Worm (Caenorhabditis elegans) whole organism, L1 larva: ENCODE measurements around the gene clec-214.

Experiments used
- Y116A8C.19 ChIP-seq: sonication (generic microtip); optimal IDR thresholded peaks from 2 replicates; lab custom pipeline; 2016; ENCODE audit warnings: missing compliant biosample characterization, missing genetic modification characterization, borderline replicate concordance
- aha-1 ChIP-seq: fragments of 150-350 bp; optimal IDR thresholded peaks from 2 replicates; lab custom pipeline; 2014; ENCODE audit warnings: missing biosample characterization, missing genetic modification characterization
- blmp-1 ChIP-seq: fragments of 150-350 bp; optimal IDR thresholded peaks from 2 replicates; lab custom pipeline; 2014; ENCODE audit warnings: missing biosample characterization, missing genetic modification characterization
- ceh-63 ChIP-seq: fragments of 200-800 bp; sonication (Bioruptor generic); optimal IDR thresholded peaks from 2 replicates; lab custom pipeline; 2018; ENCODE audit warnings: mild to moderate bottlenecking, missing genetic modification characterization, missing compliant biosample characterization
- ceh-8 ChIP-seq: fragments of 200-800 bp; sonication (Bioruptor generic); optimal IDR thresholded peaks from 2 replicates; lab custom pipeline; 2018; ENCODE audit warnings: mild to moderate bottlenecking, missing genetic modification characterization, moderate library complexity, missing compliant biosample characterization
- ceh-88 ChIP-seq: fragments of 200-800 bp; sonication (Bioruptor generic); IDR thresholded peaks from 2 replicates; pipeline ENCODE4 v1.3.6; 2022; ENCODE audit warnings: missing genetic modification characterization, missing compliant biosample characterization
- ces-1 ChIP-seq: fragments of 150-350 bp; optimal IDR thresholded peaks from 2 replicates; lab custom pipeline; 2014; ENCODE audit warnings: missing biosample characterization, missing genetic modification reagents, missing genetic modification characterization
- dpl-1 ChIP-seq, 3 experiments: fragments of 150-350 bp in 2 of 3; sonication (generic microtip) in 1 of 3; optimal IDR thresholded peaks; 2 replicates each; lab custom pipeline; 2014 to 2017; ENCODE audit warnings: missing biosample characterization in 3 of 3, missing genetic modification characterization in 3 of 3, missing genetic modification reagents in 3 of 3
- dsc-1 ChIP-seq: sonication (generic microtip); optimal IDR thresholded peaks from 2 replicates; lab custom pipeline; 2016; ENCODE audit warnings: mild to moderate bottlenecking, missing genetic modification characterization, missing compliant biosample characterization
- efl-1 ChIP-seq, 4 experiments: fragments of 150-350 bp; optimal IDR thresholded peaks in 3 of 4; peaks in 1 of 4; 1 replicate in 1 of 4; 2 replicates in 3 of 4; lab custom pipeline; 2014; ENCODE audit warnings: missing biosample characterization in 2 of 4, missing genetic modification characterization in 2 of 4, missing genetic modification reagents in 2 of 4
- elt-2 ChIP-seq: sonication (generic microtip); optimal IDR thresholded peaks from 2 replicates; lab custom pipeline; 2016; ENCODE audit warnings: missing genetic modification characterization, mild to moderate bottlenecking, inconsistent platforms, missing compliant biosample characterization, missing genetic modification reagents
- elt-3 ChIP-seq, 6 experiments: fragments of 150-350 bp in 1 of 6; sonication (generic microtip); optimal IDR thresholded peaks; 2 replicates each; lab custom pipeline; 2017 to 2018; ENCODE audit warnings: missing biosample characterization in 6 of 6, missing genetic modification characterization in 6 of 6, inconsistent platforms in 1 of 6
- fos-1 ChIP-seq: fragments of 150-350 bp; optimal IDR thresholded peaks from 2 replicates; lab custom pipeline; 2014; ENCODE audit warnings: missing biosample characterization, missing genetic modification characterization
- grh-1 ChIP-seq: fragments of 200-800 bp; sonication (Bioruptor generic); IDR thresholded peaks from 2 replicates; pipeline ENCODE4 v1.3.6; 2022; ENCODE audit warnings: missing genetic modification reagents, missing genetic modification characterization, missing compliant biosample characterization
- hlh-17 ChIP-seq: fragments of 200-800 bp; sonication (Bioruptor generic); optimal IDR thresholded peaks from 2 replicates; lab custom pipeline; 2018; ENCODE audit warnings: missing genetic modification characterization, mild to moderate bottlenecking, missing compliant biosample characterization, moderate library complexity, borderline replicate concordance
- irx-1 ChIP-seq: sonication (generic microtip); optimal IDR thresholded peaks from 2 replicates; lab custom pipeline; 2016; ENCODE audit warnings: missing genetic modification characterization, missing compliant biosample characterization
- isw-1 ChIP-seq: fragments of 200-800 bp; sonication (Bioruptor generic); IDR thresholded peaks from 2 replicates; pipeline ENCODE4 v1.3.6; 2022; ENCODE audit warnings: missing genetic modification characterization, missing compliant biosample characterization
- jun-1 ChIP-seq: fragments of 150-350 bp; optimal IDR thresholded peaks from 2 replicates; lab custom pipeline; 2014; ENCODE audit warnings: missing biosample characterization, missing genetic modification reagents, missing genetic modification characterization
- lin-13 ChIP-seq: fragments of 150-350 bp; optimal IDR thresholded peaks from 2 replicates; lab custom pipeline; 2014; ENCODE audit warnings: missing biosample characterization, missing genetic modification reagents, missing genetic modification characterization
- lin-14 ChIP-seq: fragments of 200-800 bp; sonication (Bioruptor generic); optimal IDR thresholded peaks from 2 replicates; lab custom pipeline; 2018; ENCODE audit warnings: mild to moderate bottlenecking, missing genetic modification characterization, moderate library complexity, missing compliant biosample characterization
- lin-15B ChIP-seq: fragments of 150-350 bp; sonication (generic microtip); optimal IDR thresholded peaks from 3 replicates; lab custom pipeline; 2014; ENCODE audit warnings: missing biosample characterization, missing genetic modification characterization
- lin-39 ChIP-seq: fragments of 150-350 bp; optimal IDR thresholded peaks from 2 replicates; lab custom pipeline; 2014; ENCODE audit warnings: missing biosample characterization, missing genetic modification reagents, missing genetic modification characterization
- lir-3 ChIP-seq: sonication (generic microtip); optimal IDR thresholded peaks from 2 replicates; lab custom pipeline; 2016; ENCODE audit warnings: mild to moderate bottlenecking, missing genetic modification characterization, moderate library complexity, missing compliant biosample characterization; ENCODE audit not compliant: poor library complexity
- mdl-1 ChIP-seq, 2 experiments: fragments of 150-350 bp; optimal IDR thresholded peaks; 2 replicates each; lab custom pipeline; 2014 to 2017; ENCODE audit warnings: missing biosample characterization in 2 of 2, missing genetic modification characterization in 2 of 2, inconsistent platforms in 1 of 2
- mef-2 ChIP-seq: fragments of 150-350 bp; optimal IDR thresholded peaks from 2 replicates; lab custom pipeline; 2014; ENCODE audit warnings: missing biosample characterization, missing genetic modification characterization
- nhr-11 ChIP-seq: fragments of 150-350 bp; optimal IDR thresholded peaks from 2 replicates; lab custom pipeline; 2014; ENCODE audit warnings: missing biosample characterization, missing genetic modification characterization
- nhr-19 ChIP-seq: fragments of 200-800 bp; sonication (Bioruptor generic); conservative IDR thresholded peaks from 2 replicates; pipeline ENCODE4 v1.3.6; 2022; ENCODE audit warnings: missing genetic modification characterization, missing compliant biosample characterization
- nhr-20 ChIP-seq: sonication (generic microtip); optimal IDR thresholded peaks from 2 replicates; lab custom pipeline; 2016; ENCODE audit warnings: mild to moderate bottlenecking, missing genetic modification characterization, missing compliant biosample characterization
- nhr-28 ChIP-seq: fragments of 150-350 bp; optimal IDR thresholded peaks from 2 replicates; lab custom pipeline; 2014; ENCODE audit warnings: missing biosample characterization, missing genetic modification characterization
- nhr-71 ChIP-seq: sonication (generic microtip); optimal IDR thresholded peaks from 2 replicates; lab custom pipeline; 2016; ENCODE audit warnings: mild to moderate bottlenecking, missing genetic modification characterization, moderate library complexity, missing compliant biosample characterization
- nhr-76 ChIP-seq: sonication (generic microtip); optimal IDR thresholded peaks from 2 replicates; lab custom pipeline; 2017; ENCODE audit warnings: missing biosample characterization, missing genetic modification characterization
- nhr-84 ChIP-seq: sonication (generic microtip); optimal IDR thresholded peaks from 2 replicates; lab custom pipeline; 2017; ENCODE audit warnings: missing biosample characterization, missing genetic modification characterization
- pax-3 ChIP-seq: fragments of 200-800 bp; sonication (Bioruptor generic); optimal IDR thresholded peaks from 2 replicates; lab custom pipeline; 2018; ENCODE audit warnings: mild to moderate bottlenecking, missing genetic modification characterization, moderate library complexity, missing compliant biosample characterization
- skn-1 ChIP-seq: fragments of 150-350 bp; optimal IDR thresholded peaks from 2 replicates; lab custom pipeline; 2014; ENCODE audit warnings: missing biosample characterization, missing genetic modification characterization
- snpc-4 ChIP-seq: fragments of 150-350 bp; optimal IDR thresholded peaks from 2 replicates; lab custom pipeline; 2014; ENCODE audit warnings: missing biosample characterization, missing genetic modification characterization
- sup-37 ChIP-seq: fragments of 200-800 bp; sonication (Bioruptor generic); optimal IDR thresholded peaks from 2 replicates; lab custom pipeline; 2018; ENCODE audit warnings: mild to moderate bottlenecking, missing genetic modification characterization, missing compliant biosample characterization
- swsn-7 ChIP-seq: sonication (generic microtip); optimal IDR thresholded peaks from 2 replicates; lab custom pipeline; 2016; ENCODE audit warnings: missing genetic modification characterization, missing compliant biosample characterization
- tlp-1 ChIP-seq: fragments of 150-350 bp; optimal IDR thresholded peaks from 2 replicates; lab custom pipeline; 2014; ENCODE audit warnings: missing biosample characterization, missing genetic modification characterization
- unc-62 ChIP-seq: fragments of 150-350 bp; optimal IDR thresholded peaks from 2 replicates; lab custom pipeline; 2014; ENCODE audit warnings: missing biosample characterization, missing genetic modification reagents, missing genetic modification characterization
- unc-86 ChIP-seq: sonication (generic microtip); optimal IDR thresholded peaks from 2 replicates; lab custom pipeline; 2016; ENCODE audit warnings: missing genetic modification characterization, missing compliant biosample characterization
- unc-98 ChIP-seq: fragments of 200-800 bp; sonication (Bioruptor generic); IDR thresholded peaks from 2 replicates; pipeline ENCODE4 v1.3.6; 2022; ENCODE audit warnings: missing genetic modification characterization, missing compliant biosample characterization
- ztf-11 ChIP-seq, 2 experiments: sonication (generic microtip); optimal IDR thresholded peaks; 2 replicates each; lab custom pipeline; 2016 to 2017; ENCODE audit warnings: missing genetic modification characterization in 2 of 2, missing biosample characterization in 1 of 2, missing compliant biosample characterization in 1 of 2

Gene clec-214

ce11 chrV:7626550-7626949 is 16.4 kb downstream of the clec-214 start, which contains the start of gene F07C4.6:
Gene F07C4.6 (plus strand): TSS chrV:7626850.
- TF ChIP-seq nhr-71 (tag; lab: Kevin White, UChicago) (no peak), lin-14 (no peak), grh-1 (GFP tag; lab: Robert Waterston, UW) (no peak), ceh-88 (GFP tag; lab: Robert Waterston, UW) (no peak), jun-1 (tag; lab: Kevin White, UChicago) (no peak)

ce11 chrV:7629504-7629903 is 19.3 kb downstream of the clec-214 start, which contains the start of gene srd-30:
Gene srd-30 (plus strand): TSS chrV:7629804.
- TF ChIP-seq dpl-1 (GFP tag; optimal IDR thresholded peaks at IDR 0.05; lab: Kevin White, UChicago): no peak
- no peak for TF ChIP-seq hlh-17 (GFP tag; lab: Kevin White, UChicago)
- no peak for TF ChIP-seq nhr-76 (tag; lab: Kevin White, UChicago)
- TF ChIP-seq fos-1: no peak
- no peak for TF ChIP-seq tlp-1 (tag; lab: Kevin White, UChicago)
- no peak for TF ChIP-seq ztf-11 (tag; optimal IDR thresholded peaks at IDR 0.05; lab: Kevin White, UChicago)
- TF ChIP-seq irx-1 (tag; lab: Kevin White, UChicago): no peak
- no peak for TF ChIP-seq snpc-4 (tag; lab: Kevin White, UChicago)
- no peak for TF ChIP-seq swsn-7
- TF ChIP-seq aha-1 (tag; lab: Kevin White, UChicago): no peak
- TF ChIP-seq elt-3 (tag; optimal IDR thresholded peaks at IDR 0.05; lab: Kevin White, UChicago): no peak
- no peak for TF ChIP-seq blmp-1
- no peak for TF ChIP-seq lin-13
- no peak for TF ChIP-seq nhr-11 (tag; lab: Kevin White, UChicago)
- no peak for TF ChIP-seq Y116A8C.19 (tag; lab: Kevin White, UChicago)

- no peak for TF ChIP-seq skn-1 (tag; lab: Kevin White, UChicago)
Observed at ce11 chrV:7631732-7632131, 21.6 kb downstream of the clec-214 start, which contains the start of gene srd-25. Gene srd-25 (plus strand): TSS chrV:7632032.

ce11 chrV:7634657-7635056 is 24.5 kb downstream of the clec-214 start, which contains the start of gene srd-31:
Gene srd-31 (minus strand): TSS chrV:7634757.
- TF ChIP-seq unc-86 (no peak), ces-1 (GFP tag; lab: Kevin White, UChicago) (no peak), lin-13 (no peak), lin-15B (tag; lab: Kevin White, UChicago) (no peak), efl-1 (optimal IDR thresholded peaks at IDR 0.05; lab: Kevin White, UChicago) (no peak), efl-1 (GFP tag; optimal IDR thresholded peaks at IDR 0.05 in 1 of 2; lab: Kevin White, UChicago) (no peak), nhr-11 (tag; lab: Kevin White, UChicago) (no peak), nhr-84 (no peak), nhr-19 (GFP tag; lab: Robert Waterston, UW) (no peak), mdl-1 (tag; optimal IDR thresholded peaks at IDR 0.05; lab: Kevin White, UChicago) (no peak), nhr-76 (tag; lab: Kevin White, UChicago) (no peak), pax-3 (no peak), nhr-20 (no peak), elt-2 (tag; lab: Kevin White, UChicago) (no peak), fos-1 (no peak)
- TF ChIP-seq, all 84 proteins: peak for 0

- TF ChIP-seq lin-39 (tag; lab: Kevin White, UChicago) (no peak), ceh-63 (GFP tag; lab: Kevin White, UChicago) (no peak), dsc-1 (tag; lab: Kevin White, UChicago) (no peak), ceh-8 (GFP tag; lab: Kevin White, UChicago) (no peak), unc-62 (GFP tag; lab: Kevin White, UChicago) (no peak), lin-14 (no peak), lir-3 (tag; lab: Kevin White, UChicago) (no peak), blmp-1 (no peak), unc-98 (GFP tag; lab: Robert Waterston, UW) (no peak), jun-1 (tag; lab: Kevin White, UChicago) (no peak), isw-1 (GFP tag; lab: Robert Waterston, UW) (no peak), mef-2 (tag; lab: Kevin White, UChicago) (no peak), elt-3 (tag; optimal IDR thresholded peaks at IDR 0.05; lab: Kevin White, UChicago) (no peak), nhr-28 (tag; lab: Kevin White, UChicago) (no peak), sup-37 (GFP tag; lab: Kevin White, UChicago) (no peak)
Observed at ce11 chrV:7635469-7635868, 25.3 kb downstream of the clec-214 start, which contains the start of gene srd-29. Gene srd-29 (plus strand): TSS chrV:7635769.
